Worm (Caenorhabditis elegans) whole organism, young adult: ENCODE data around the gene C42D8.9.

ENCODE experiments used
- F49E8.2 ChIP-seq: sonication (generic microtip); optimal IDR thresholded peaks from 3 replicates; lab custom pipeline; 2017; ENCODE audit warnings: missing genetic modification characterization, mild to moderate bottlenecking, missing compliant biosample characterization, antibody characterized with exemption, moderate library complexity; ENCODE audit not compliant: insufficient read depth
- T26A5.8 ChIP-seq: sonication (generic microtip); optimal IDR thresholded peaks from 2 replicates; lab custom pipeline; 2016; ENCODE audit warnings: missing genetic modification characterization, missing compliant biosample characterization
- akir-1 ChIP-seq: fragments of 200-800 bp; sonication (Bioruptor generic); optimal IDR thresholded peaks from 2 replicates; lab custom pipeline; 2018; ENCODE audit warnings: mild to moderate bottlenecking, missing genetic modification characterization, moderate library complexity, missing compliant biosample characterization
- nhr-80 ChIP-seq: sonication (generic microtip); optimal IDR thresholded peaks from 2 replicates; lab custom pipeline; 2016; ENCODE audit warnings: missing genetic modification characterization, missing compliant biosample characterization
- pha-4 ChIP-seq: fragments of 150-350 bp; sonication (generic microtip); optimal IDR thresholded peaks from 2 replicates; lab custom pipeline; 2014; ENCODE audit warnings: missing biosample characterization, missing genetic modification reagents, missing genetic modification characterization

- peak; percentile 75 for TF ChIP-seq nhr-80 (tag; lab: Kevin White, UChicago)
- no peak for TF ChIP-seq pha-4
- no peak for TF ChIP-seq T26A5.8 (tag; lab: Kevin White, UChicago)
- no peak for TF ChIP-seq F49E8.2 (tag; lab: Kevin White, UChicago)
- TF ChIP-seq akir-1 (GFP tag; lab: Kevin White, UChicago) = no peak
Observed at ce11 chrX:5063750-5064652, 42.8 kb downstream of the C42D8.9 start, which contains the start of gene C24H10.2.
